Worm (Caenorhabditis elegans): ENCODE measurements around the gene sss-1.
A peak's percentile ranks its signal among the peaks of the same experiment; 100 is the strongest.

DNA sequence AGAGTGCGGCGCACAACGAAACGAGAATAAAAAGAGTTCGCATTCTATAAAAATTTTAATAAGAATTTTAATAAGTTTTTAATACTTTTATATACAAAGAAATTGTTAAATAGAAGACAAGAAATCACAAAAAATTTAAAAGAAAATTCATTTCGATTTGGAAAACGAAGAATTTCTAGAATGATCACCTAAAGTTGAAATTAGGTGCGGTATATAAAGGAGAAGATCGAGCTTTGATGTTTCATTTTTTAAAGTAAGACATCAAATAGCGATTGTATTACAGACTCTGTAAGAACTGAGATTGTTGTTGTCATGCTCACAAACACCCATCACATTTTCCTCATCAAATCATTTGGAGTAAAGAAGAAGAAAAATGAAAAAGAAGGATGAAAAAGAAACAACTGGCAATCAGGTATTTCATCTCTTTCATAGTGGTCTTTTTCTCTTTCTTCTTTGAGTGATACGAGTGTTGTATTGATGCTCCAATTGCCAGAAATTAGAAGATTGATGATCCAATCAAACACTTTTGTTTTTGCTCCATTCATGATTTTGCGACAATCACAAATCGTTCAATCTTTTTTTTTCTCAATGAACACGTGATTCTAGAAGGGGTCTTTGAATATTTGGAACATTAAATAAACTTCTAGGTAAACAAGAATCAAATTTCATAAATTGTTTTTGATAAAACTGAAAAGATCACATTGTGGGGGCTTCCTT is 34.8 kb upstream of the sss-1 start, which contains the start of gene dur-1:
- no peak for TF ChIP-seq nhr-6 (tag; optimal IDR thresholded peaks at IDR 0.05)
- TF ChIP-seq skn-1 (tag; optimal IDR thresholded peaks at IDR 0.05) = no peak
- TF ChIP-seq snpc-4 (tag; optimal IDR thresholded peaks at IDR 0.05) = no peak
- no peak for TF ChIP-seq R02D3.7 (tag; optimal IDR thresholded peaks at IDR 0.05)
- no peak for TF ChIP-seq lir-3 (tag; optimal IDR thresholded peaks at IDR 0.05)
- no peak for TF ChIP-seq nhr-237 (tag; optimal IDR thresholded peaks at IDR 0.05)
- no peak for TF ChIP-seq zag-1 (tag; optimal IDR thresholded peaks at IDR 0.05)
- TF ChIP-seq dmd-9 (GFP tag; IDR thresholded peaks at IDR 0.05) = no peak
- TF ChIP-seq nhr-11 (tag; optimal IDR thresholded peaks at IDR 0.05) = peak; percentile 67

Measured in whole organism, L4 larva.